Worm (Caenorhabditis elegans) whole organism, late embryonic: ENCODE data around the gene chup-1.

Source experiments
- C38D4.7 ChIP-seq: fragments of 200-800 bp; sonication (Bioruptor generic); optimal IDR thresholded peaks from 2 replicates; lab custom pipeline; 2018; ENCODE audit warnings: mild to moderate bottlenecking, missing genetic modification characterization, moderate library complexity, missing compliant biosample characterization
- F13H6.1 ChIP-seq: sonication (generic microtip); optimal IDR thresholded peaks from 2 replicates; lab custom pipeline; 2016; ENCODE audit warnings: missing genetic modification characterization, missing compliant biosample characterization
- ama-1 ChIP-seq: fragments of 150-350 bp; optimal IDR thresholded peaks from 2 replicates; lab custom pipeline; 2014
- ceh-14 ChIP-seq: sonication (generic microtip); optimal IDR thresholded peaks from 2 replicates; lab custom pipeline; 2016; ENCODE audit warnings: missing genotype, missing genetic modification characterization, missing compliant biosample characterization
- eyg-1 ChIP-seq: sonication (generic microtip); optimal IDR thresholded peaks from 2 replicates; lab custom pipeline; 2016; ENCODE audit warnings: missing genotype, missing genetic modification characterization, missing compliant biosample characterization
- fkh-6 ChIP-seq: sonication (generic microtip); optimal IDR thresholded peaks from 2 replicates; lab custom pipeline; 2016; ENCODE audit warnings: missing genetic modification characterization, missing compliant biosample characterization
- lin-11 ChIP-seq: fragments of 200-800 bp; sonication (Bioruptor generic); optimal IDR thresholded peaks from 2 replicates; lab custom pipeline; 2018; ENCODE audit warnings: mild to moderate bottlenecking, missing genetic modification characterization, missing compliant biosample characterization
- nhr-11 ChIP-seq: fragments of 150-350 bp; optimal IDR thresholded peaks from 2 replicates; lab custom pipeline; 2014; ENCODE audit warnings: missing biosample characterization, missing genetic modification characterization
- pha-4 ChIP-seq: fragments of 150-350 bp; optimal IDR thresholded peaks from 2 replicates; lab custom pipeline; 2018; ENCODE audit warnings: missing biosample characterization, missing genetic modification reagents, missing genetic modification characterization
- pqm-1 ChIP-seq: sonication (generic microtip); optimal IDR thresholded peaks from 2 replicates; lab custom pipeline; 2016; ENCODE audit warnings: missing genetic modification characterization, missing compliant biosample characterization
- pros-1 ChIP-seq: fragments of 150-350 bp; optimal IDR thresholded peaks from 2 replicates; lab custom pipeline; 2014; ENCODE audit warnings: missing biosample characterization, missing genetic modification reagents, missing genetic modification characterization
- rnt-1 ChIP-seq: sonication (generic microtip); optimal IDR thresholded peaks from 2 replicates; lab custom pipeline; 2016; ENCODE audit warnings: missing genetic modification characterization, missing compliant biosample characterization
- sdc-2 ChIP-seq: sonication (generic microtip); optimal IDR thresholded peaks from 2 replicates; lab custom pipeline; 2016; ENCODE audit warnings: missing genotype, missing genetic modification characterization, missing compliant biosample characterization
- sox-4 ChIP-seq: sonication (generic microtip); optimal IDR thresholded peaks from 2 replicates; lab custom pipeline; 2017; ENCODE audit warnings: mild to moderate bottlenecking, missing genetic modification characterization, inconsistent platforms, missing compliant biosample characterization

DNA sequence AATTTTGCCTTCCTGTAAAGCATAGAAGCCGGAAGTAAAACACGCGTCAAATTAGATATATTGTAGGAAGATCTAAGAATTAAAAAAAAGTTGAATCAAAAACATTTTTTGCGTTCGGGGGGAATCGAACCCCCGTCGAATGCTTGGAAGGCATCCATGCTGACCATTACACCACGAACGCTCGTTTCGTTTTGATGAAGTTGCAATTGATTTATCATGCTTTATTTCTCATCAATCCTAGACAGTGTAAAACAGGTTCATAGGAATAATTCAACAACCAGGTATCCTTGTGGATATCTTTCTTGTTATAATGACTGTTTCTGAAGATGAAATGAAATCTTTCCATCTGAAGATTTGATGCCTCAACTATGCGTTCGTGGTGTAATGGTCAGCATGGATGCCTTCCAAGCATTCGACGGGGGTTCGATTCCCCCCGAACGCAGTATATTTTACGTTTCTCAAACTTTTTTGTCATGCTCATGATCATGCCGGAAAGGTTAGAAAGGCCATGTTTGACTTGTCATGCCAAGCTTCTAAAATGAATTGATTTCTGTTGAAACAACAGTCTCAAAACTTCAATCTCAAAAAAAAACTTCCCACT, 28.0 kb downstream of the chup-1 start:
- no peak for TF ChIP-seq eyg-1 (tag; lab: Kevin White, UChicago)
- TF ChIP-seq pha-4 (tag; lab: Kevin White, UChicago): no peak
- TF ChIP-seq pqm-1 (tag; lab: Kevin White, UChicago): no peak
- no peak for TF ChIP-seq lin-11 (tag; lab: Kevin White, UChicago)
- no peak for TF ChIP-seq sox-4 (tag; lab: Kevin White, UChicago)
- no peak for TF ChIP-seq pros-1 (tag; lab: Kevin White, UChicago)
- TF ChIP-seq nhr-11 (tag; lab: Kevin White, UChicago): no peak
- TF ChIP-seq C38D4.7 (GFP tag; lab: Kevin White, UChicago): no peak
- no peak for TF ChIP-seq rnt-1 (tag; lab: Kevin White, UChicago)
- no peak for TF ChIP-seq fkh-6 (tag; lab: Kevin White, UChicago)
- no peak for TF ChIP-seq ceh-14 (tag; lab: Kevin White, UChicago)
- no peak for TF ChIP-seq sdc-2 (tag; lab: Kevin White, UChicago)
- no peak for TF ChIP-seq F13H6.1 (tag; lab: Kevin White, UChicago)
- TF ChIP-seq ama-1 (lab: Kevin White, UChicago): no peak
